Fruit fly (Drosophila melanogaster) whole organism: ENCODE data around the gene mthl8.

ENCODE experiments used
- CG8478 ChIP-seq: fragments of >200 bp; optimal IDR thresholded peaks from 2 replicates; lab custom pipeline; 2018; ENCODE audit warnings: inconsistent platforms
- Dll ChIP-seq: fragments of >200 bp; optimal IDR thresholded peaks from 2 replicates; lab custom pipeline; 2017
- EcR ChIP-seq, 2 experiments: fragments of >200 bp; optimal IDR thresholded peaks; 2 replicates each; lab custom pipeline; 2017; ENCODE audit warnings: missing biosample characterization in 2 of 2, missing genetic modification characterization in 2 of 2, missing genetic modification reagents in 2 of 2
- pan ChIP-seq: fragments of >200 bp; optimal IDR thresholded peaks from 2 replicates; lab custom pipeline; 2017
- psq ChIP-seq: fragments of >200 bp; optimal IDR thresholded peaks from 2 replicates; lab custom pipeline; 2017
- usp ChIP-seq: fragments of >200 bp; optimal IDR thresholded peaks from 2 replicates; lab custom pipeline; 2017; ENCODE audit warnings: missing biosample characterization, missing genetic modification characterization, mixed read lengths

- TF ChIP-seq EcR (GFP tag; optimal IDR thresholded peaks at IDR 0.05; lab: Kevin White, UChicago) (no peak), usp (GFP tag; lab: Kevin White, UChicago) (no peak), pan (lab: Kevin White, UChicago) (no peak), Dll (lab: Kevin White, UChicago) (no peak), psq (lab: Kevin White, UChicago) (no peak), CG8478 (no peak)
Measured at dm6 chr3L:26690-27271, 4.6 kb downstream of the mthl8 start.
